Fruit fly (Drosophila melanogaster) whole organism, embryonic: ENCODE data around the gene CG6294.

Experiments
- Antp ChIP-seq: fragments of 200-800 bp; sonication (Bioruptor generic); optimal IDR thresholded peaks from 3 replicates; lab custom pipeline; 2016; ENCODE audit warnings: missing biosample characterization, missing genetic modification characterization
- Asciz ChIP-seq: fragments of 200-800 bp; sonication (Bioruptor generic); optimal IDR thresholded peaks from 2 replicates; lab custom pipeline; 2017; ENCODE audit warnings: missing biosample characterization, mild to moderate bottlenecking, missing genetic modification characterization, missing genetic modification reagents
- CG1024 ChIP-seq: fragments of 200-800 bp; sonication (Bioruptor generic); IDR thresholded peaks from 2 replicates; pipeline ENCODE4 v1.3.6; 2022; ENCODE audit warnings: missing biosample characterization, missing genetic modification characterization
- CG13775 ChIP-seq: fragments of 200-800 bp; sonication (Bioruptor generic); optimal IDR thresholded peaks from 3 replicates; lab custom pipeline; 2017; ENCODE audit warnings: missing biosample characterization, mild to moderate bottlenecking, missing genetic modification characterization
- CG15073 ChIP-seq: fragments of 200-800 bp; sonication (Bioruptor generic); optimal IDR thresholded peaks from 2 replicates; lab custom pipeline; 2016; ENCODE audit warnings: missing biosample characterization, missing genetic modification characterization
- CG15269 ChIP-seq: fragments of 200-800 bp; sonication (Bioruptor generic); optimal IDR thresholded peaks from 2 replicates; lab custom pipeline; 2018; ENCODE audit warnings: missing biosample characterization, mild to moderate bottlenecking, missing genetic modification characterization, moderate library complexity
- CG15601 ChIP-seq: fragments of 200-800 bp; sonication (Bioruptor generic); optimal IDR thresholded peaks from 3 replicates; lab custom pipeline; 2019; ENCODE audit warnings: missing biosample characterization, mild to moderate bottlenecking, missing genetic modification characterization, moderate library complexity
- CG1603 ChIP-seq: fragments of 200-800 bp; sonication (Bioruptor generic); optimal IDR thresholded peaks from 2 replicates; lab custom pipeline; 2019; ENCODE audit warnings: missing biosample characterization, mild to moderate bottlenecking, missing genetic modification characterization, moderate library complexity
- CG16813 ChIP-seq: fragments of 200-800 bp; sonication (Bioruptor generic); IDR thresholded peaks from 3 replicates; pipeline ENCODE4 v1.3.6; 2022; ENCODE audit warnings: missing biosample characterization, missing genetic modification characterization; ENCODE audit not compliant: partially characterized antibody
- CG2116 ChIP-seq: fragments of 200-800 bp; sonication (Bioruptor generic); optimal IDR thresholded peaks from 3 replicates; lab custom pipeline; 2018; ENCODE audit warnings: missing biosample characterization, mild to moderate bottlenecking, missing genetic modification characterization
- CG2678 ChIP-seq: fragments of 200-800 bp; sonication (Bioruptor generic); optimal IDR thresholded peaks from 3 replicates; lab custom pipeline; 2019; ENCODE audit warnings: missing biosample characterization, mild to moderate bottlenecking, missing genetic modification characterization, moderate library complexity
- CG31388 ChIP-seq: fragments of 200-800 bp; sonication (Bioruptor generic); optimal IDR thresholded peaks from 2 replicates; lab custom pipeline; 2016; ENCODE audit warnings: missing biosample characterization, missing genetic modification characterization
- CG4730 ChIP-seq: fragments of 200-800 bp; sonication (Bioruptor generic); IDR thresholded peaks from 2 replicates; pipeline ENCODE4 v1.3.6; 2022; ENCODE audit warnings: missing biosample characterization, missing genetic modification characterization
- CG5245 ChIP-seq: fragments of 200-800 bp; sonication (Bioruptor generic); optimal IDR thresholded peaks from 3 replicates; lab custom pipeline; 2016; ENCODE audit warnings: missing biosample characterization, missing genetic modification characterization
- CG6689 ChIP-seq: fragments of 200-800 bp; sonication (Bioruptor generic); IDR thresholded peaks from 2 replicates; pipeline ENCODE4 v1.3.6; 2022; ENCODE audit warnings: missing biosample characterization, missing genetic modification characterization
- CG7372 ChIP-seq: fragments of 200-800 bp; sonication (Bioruptor generic); IDR thresholded peaks from 2 replicates; pipeline ENCODE4 v1.3.6; 2022; ENCODE audit warnings: missing biosample characterization, missing genetic modification characterization
- CG8281 ChIP-seq: fragments of 200-800 bp; sonication (Bioruptor generic); optimal IDR thresholded peaks from 2 replicates; lab custom pipeline; 2018; ENCODE audit warnings: missing biosample characterization, mild to moderate bottlenecking, missing genetic modification characterization, moderate library complexity
- CoRest ChIP-seq: fragments of 200-800 bp; sonication (Bioruptor generic); optimal IDR thresholded peaks from 3 replicates; lab custom pipeline; 2018; ENCODE audit warnings: missing biosample characterization, mild to moderate bottlenecking, missing genetic modification characterization, moderate library complexity
- D19B ChIP-seq: fragments of 200-800 bp; sonication (Bioruptor generic); optimal IDR thresholded peaks from 2 replicates; lab custom pipeline; 2017; ENCODE audit warnings: missing biosample characterization, mild to moderate bottlenecking, missing genetic modification characterization
- Dad ChIP-seq: fragments of 200-800 bp; sonication (Bioruptor generic); optimal IDR thresholded peaks from 3 replicates; lab custom pipeline; 2016; ENCODE audit warnings: missing biosample characterization, missing genetic modification characterization
- Gug ChIP-seq: fragments of 200-800 bp; sonication (Bioruptor generic); IDR thresholded peaks from 4 replicates; pipeline ENCODE4 v1.3.6; 2022; ENCODE audit warnings: missing biosample characterization, missing genetic modification characterization
- H15 ChIP-seq: fragments of 200-800 bp; sonication (Bioruptor generic); IDR thresholded peaks from 3 replicates; pipeline ENCODE4 v1.3.6; 2022; ENCODE audit warnings: missing biosample characterization, missing genetic modification characterization
- HLH3B ChIP-seq: fragments of 200-800 bp; sonication (Bioruptor generic); IDR thresholded peaks from 2 replicates; pipeline ENCODE4 v1.3.6; 2022; ENCODE audit warnings: missing biosample characterization, missing genetic modification characterization
- MTF-1 ChIP-seq: fragments of 200-800 bp; sonication (Bioruptor generic); optimal IDR thresholded peaks from 2 replicates; lab custom pipeline; 2018; ENCODE audit warnings: missing biosample characterization, mild to moderate bottlenecking, missing genetic modification characterization, borderline replicate concordance
- Med ChIP-seq: fragments of 200-800 bp; sonication (Bioruptor generic); peaks from one replicate; lab custom pipeline; 2016; ENCODE audit warnings: missing biosample characterization, missing genetic modification characterization, mild to moderate bottlenecking, inconsistent platforms, moderate library complexity
- Pdp1 ChIP-seq, 2 experiments: fragments of 200-800 bp; sonication (Bioruptor generic); optimal IDR thresholded peaks; 3 replicates each; lab custom pipeline; 2016; ENCODE audit warnings: missing biosample characterization in 2 of 2, missing genetic modification characterization in 2 of 2, mild to moderate bottlenecking in 1 of 2, moderate library complexity in 1 of 2
- Ravus ChIP-seq: fragments of 200-800 bp; sonication (Bioruptor generic); IDR thresholded peaks from 2 replicates; pipeline ENCODE4 v1.3.6; 2022; ENCODE audit warnings: missing biosample characterization, missing genetic modification characterization
- Rx ChIP-seq: fragments of 200-800 bp; sonication (Bioruptor generic); IDR thresholded peaks from 2 replicates; pipeline ENCODE4 v1.3.6; 2022; ENCODE audit warnings: missing biosample characterization, missing genetic modification characterization
- Sry-β ChIP-seq: fragments of 200-800 bp; sonication (Bioruptor generic); optimal IDR thresholded peaks from 2 replicates; lab custom pipeline; 2018; ENCODE audit warnings: missing biosample characterization, mild to moderate bottlenecking, missing genetic modification characterization, moderate library complexity
- Sry-δ ChIP-seq: fragments of 200-800 bp; sonication (Bioruptor generic); optimal IDR thresholded peaks from 2 replicates; lab custom pipeline; 2016; ENCODE audit warnings: missing biosample characterization, missing genetic modification characterization
- Ssrp ChIP-seq: fragments of 200-800 bp; sonication (Bioruptor generic); optimal IDR thresholded peaks from 2 replicates; lab custom pipeline; 2018; ENCODE audit warnings: missing biosample characterization, mild to moderate bottlenecking, missing genetic modification characterization, moderate library complexity
- aop ChIP-seq: fragments of 200-800 bp; sonication (Bioruptor generic); IDR thresholded peaks from 2 replicates; pipeline ENCODE4 v1.3.6; 2022; ENCODE audit warnings: missing biosample characterization, missing genetic modification characterization
- cato ChIP-seq: fragments of 200-800 bp; sonication (Bioruptor generic); optimal IDR thresholded peaks from 2 replicates; lab custom pipeline; 2016; ENCODE audit warnings: missing biosample characterization, missing genetic modification characterization, borderline replicate concordance
- caup ChIP-seq: fragments of 200-800 bp; sonication (Bioruptor generic); optimal IDR thresholded peaks from 3 replicates; lab custom pipeline; 2017; ENCODE audit warnings: missing biosample characterization, mild to moderate bottlenecking, missing genetic modification characterization, moderate library complexity; ENCODE audit not compliant: severe bottlenecking
- chn ChIP-seq: fragments of 200-800 bp; sonication (Bioruptor generic); optimal IDR thresholded peaks from 2 replicates; lab custom pipeline; 2016; ENCODE audit warnings: missing biosample characterization, missing genetic modification characterization
- crc ChIP-seq: fragments of 200-800 bp; sonication (Bioruptor generic); optimal IDR thresholded peaks from 2 replicates; lab custom pipeline; 2016; ENCODE audit warnings: missing biosample characterization, missing genetic modification characterization
- crol ChIP-seq: fragments of 200-800 bp; sonication (Bioruptor generic); IDR thresholded peaks from 2 replicates; pipeline ENCODE4 v1.3.6; 2022; ENCODE audit warnings: missing biosample characterization, missing genetic modification characterization
- danr ChIP-seq: fragments of 200-800 bp; sonication (Bioruptor generic); IDR thresholded peaks from 2 replicates; pipeline ENCODE4 v1.3.6; 2022; ENCODE audit warnings: missing biosample characterization, missing genetic modification characterization
- esg ChIP-seq: fragments of 200-800 bp; sonication (Bioruptor generic); conservative IDR thresholded peaks from 2 replicates; pipeline ENCODE4 v1.3.6; 2022; ENCODE audit warnings: missing biosample characterization, missing genetic modification characterization
- ftz-f1 ChIP-seq: fragments of 200-800 bp; sonication (Bioruptor generic); optimal IDR thresholded peaks from 2 replicates; lab custom pipeline; 2016; ENCODE audit warnings: missing biosample characterization, missing genetic modification characterization
- her ChIP-seq: fragments of 200-800 bp; sonication (Bioruptor generic); optimal IDR thresholded peaks from 2 replicates; lab custom pipeline; 2016; ENCODE audit warnings: missing biosample characterization, missing genetic modification characterization
- hkb ChIP-seq, 2 experiments: fragments of 200-800 bp in 1 of 2; fragments of >200 bp in 1 of 2; sonication (Bioruptor generic) in 1 of 2; IDR thresholded peaks in 1 of 2; optimal IDR thresholded peaks in 1 of 2; 2 replicates each; pipeline versions ENCODE4 v1.3.6 to Lab custom; 2017 to 2022; ENCODE audit warnings: missing biosample characterization in 1 of 2, missing genetic modification characterization in 1 of 2
- jigr1 ChIP-seq: fragments of 200-800 bp; sonication (Bioruptor generic); IDR thresholded peaks from 3 replicates; pipeline ENCODE4 v1.3.6; 2022; ENCODE audit warnings: missing biosample characterization, missing genetic modification characterization
- jumu ChIP-seq: fragments of 200-800 bp; sonication (Bioruptor generic); optimal IDR thresholded peaks from 3 replicates; lab custom pipeline; 2016; ENCODE audit warnings: missing biosample characterization, missing genetic modification characterization
- ro ChIP-seq: fragments of 200-800 bp; sonication (Bioruptor generic); IDR thresholded peaks from 2 replicates; pipeline ENCODE4 v1.3.6; 2022; ENCODE audit warnings: missing biosample characterization, missing genetic modification characterization
- sim ChIP-seq: fragments of 200-800 bp; sonication (Bioruptor generic); IDR thresholded peaks from 2 replicates; pipeline ENCODE4 v1.3.6; 2022; ENCODE audit warnings: missing biosample characterization, missing genetic modification characterization
- slou ChIP-seq: fragments of 200-800 bp; sonication (Bioruptor generic); optimal IDR thresholded peaks from 3 replicates; lab custom pipeline; 2016; ENCODE audit warnings: missing biosample characterization, missing genetic modification characterization
- tap ChIP-seq: fragments of 200-800 bp; optimal IDR thresholded peaks from 3 replicates; lab custom pipeline; 2019; ENCODE audit warnings: missing biosample characterization, mild to moderate bottlenecking, missing genetic modification characterization, moderate library complexity
- trem ChIP-seq: fragments of 200-800 bp; optimal IDR thresholded peaks from 3 replicates; lab custom pipeline; 2019; ENCODE audit warnings: missing biosample characterization, mild to moderate bottlenecking, missing genetic modification characterization, moderate library complexity
- z ChIP-seq: fragments of 200-800 bp; sonication (Bioruptor generic); IDR thresholded peaks from 3 replicates; pipeline ENCODE4 v1.3.6; 2022; ENCODE audit warnings: missing biosample characterization, missing genetic modification characterization
- zfh1 ChIP-seq: fragments of 200-800 bp; sonication (Bioruptor generic); IDR thresholded peaks from 3 replicates; pipeline ENCODE4 v1.3.6; 2022; ENCODE audit warnings: missing biosample characterization, missing genetic modification characterization

Gene CG6294

DNA sequence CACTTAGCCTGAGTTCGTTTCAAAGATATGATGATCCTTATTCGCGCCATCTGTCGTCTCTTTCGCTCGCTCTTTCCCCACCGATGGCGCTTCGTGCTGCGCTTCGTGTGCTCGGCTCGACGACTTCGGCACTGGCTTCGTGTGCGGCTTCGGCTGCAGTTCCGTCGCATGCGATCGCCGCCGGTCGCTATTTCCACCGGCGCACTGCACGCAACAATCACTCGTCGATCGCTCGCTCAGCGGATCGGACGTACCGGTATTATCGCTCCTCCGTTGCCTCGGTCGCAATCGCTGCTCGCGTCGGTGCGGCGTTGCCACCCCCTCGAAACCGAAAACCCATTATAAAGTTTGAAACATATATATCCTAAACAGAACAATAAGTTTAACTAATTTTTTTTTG is 36.3 kb downstream of the CG6294 start (continued):
- TF ChIP-seq CG1603 (tag; lab: Kevin White, UChicago) (peak; percentile 46), Gug (GFP tag; lab: Robert Waterston, UW) (no peak), slou (no peak), CG5245 (peak; percentile 3), Ssrp (tag; lab: Kevin White, UChicago) (no peak), crol (GFP tag; lab: Robert Waterston, UW) (peak; percentile 30; the same call in 1 of the 2 replicates), CG15269 (tag; lab: Kevin White, UChicago) (no peak), CG1024 (GFP tag; lab: Robert Waterston, UW) (no peak), CG7372 (no peak), Sry-δ (peak; percentile 16), Rx (GFP tag; lab: Robert Waterston, UW) (no peak), CG13775 (no peak), CG15073 (GFP tag; lab: Kevin White, UChicago) (no peak), caup (GFP tag; lab: Kevin White, UChicago) (no peak), hkb (optimal IDR thresholded peaks at IDR 0.05; lab: Kevin White, UChicago) (no peak), hkb (GFP tag; IDR thresholded peaks at IDR 0.05; lab: Robert Waterston, UW) (peak; percentile 27; the same call in 1 of the 2 replicates), CG6689 (no peak), crc (GFP tag; lab: Kevin White, UChicago) (no peak), cato (no peak), Sry-β (no peak), CG16813 (GFP tag; lab: Robert Waterston, UW) (no peak), her (GFP tag; lab: Kevin White, UChicago) (peak; percentile 3), esg (GFP tag; lab: Robert Waterston, UW) (no peak), CoRest (tag; lab: Kevin White, UChicago) (peak; percentile 12), aop (GFP tag; lab: Robert Waterston, UW) (no peak), trem (tag; lab: Kevin White, UChicago) (peak; percentile 11), chn (peak; percentile 30), jumu (GFP tag; lab: Kevin White, UChicago) (peak; percentile 27), zfh1 (GFP tag; lab: Robert Waterston, UW) (peak; percentile 49; the same call in 1 of the 3 replicates), Ravus (GFP tag; lab: Robert Waterston, UW) (no peak), jigr1 (GFP tag; lab: Robert Waterston, UW) (no peak), Med (GFP tag; lab: Kevin White, UChicago) (peak; percentile 85), sim (GFP tag; lab: Robert Waterston, UW) (peak; percentile 40; the same call in 1 of the 2 replicates), CG2116 (GFP tag; lab: Kevin White, UChicago) (no peak), H15 (GFP tag; lab: Robert Waterston, UW) (no peak), Asciz (no peak), MTF-1 (GFP tag; lab: Kevin White, UChicago) (peak; percentile 47), CG4730 (no peak), Pdp1 (GFP tag; optimal IDR thresholded peaks at IDR 0.05; lab: Kevin White, UChicago) (peak in 1 of 2 experiments; percentile 15), CG15601 (peak; percentile 4), z (no peak), Dad (GFP tag; lab: Kevin White, UChicago) (peak; percentile 9), CG2678 (no peak), CG31388 (GFP tag; lab: Kevin White, UChicago) (no peak), ftz-f1 (no peak), HLH3B (no peak), tap (tag; lab: Kevin White, UChicago) (peak; percentile 15), Antp (GFP tag; lab: Kevin White, UChicago) (no peak), ro (GFP tag; lab: Robert Waterston, UW) (no peak), D19B (GFP tag; lab: Kevin White, UChicago) (no peak), CG8281 (no peak), danr (GFP tag; lab: Robert Waterston, UW) (no peak)
